Fruit fly (Drosophila melanogaster) whole organism, embryonic: ENCODE results near the gene CG43163.

Experiments
- B-H2 ChIP-seq: fragments of 200-800 bp; sonication (Bioruptor generic); optimal IDR thresholded peaks from 2 replicates; lab custom pipeline; 2018; ENCODE audit warnings: missing biosample characterization, mild to moderate bottlenecking, missing genetic modification characterization
- CG1024 ChIP-seq: fragments of 200-800 bp; sonication (Bioruptor generic); IDR thresholded peaks from 2 replicates; pipeline ENCODE4 v1.3.6; 2022; ENCODE audit warnings: missing biosample characterization, missing genetic modification characterization
- CG12071 ChIP-seq: fragments of 200-800 bp; sonication (Bioruptor generic); optimal IDR thresholded peaks from 3 replicates; lab custom pipeline; 2018; ENCODE audit warnings: missing biosample characterization, mild to moderate bottlenecking, missing genetic modification characterization
- CG12659 ChIP-seq: fragments of 200-800 bp; sonication (Bioruptor generic); optimal IDR thresholded peaks from 3 replicates; lab custom pipeline; 2017; ENCODE audit warnings: mild to moderate bottlenecking, missing biosample characterization, missing genetic modification reagents, missing genetic modification characterization
- CG12744 ChIP-seq: fragments of 200-800 bp; sonication (Bioruptor generic); optimal IDR thresholded peaks from 2 replicates; lab custom pipeline; 2016; ENCODE audit warnings: missing biosample characterization, missing genetic modification characterization
- CG12769 ChIP-seq: fragments of 200-800 bp; sonication (Bioruptor generic); optimal IDR thresholded peaks from 2 replicates; lab custom pipeline; 2019; ENCODE audit warnings: missing biosample characterization, mild to moderate bottlenecking, missing genetic modification characterization, moderate library complexity
- CG1529 ChIP-seq: fragments of 200-800 bp; sonication (Bioruptor generic); optimal IDR thresholded peaks from 3 replicates; lab custom pipeline; 2018; ENCODE audit warnings: missing biosample characterization, missing genetic modification characterization
- CG1602 ChIP-seq: fragments of 200-800 bp; sonication (Bioruptor generic); optimal IDR thresholded peaks from 3 replicates; lab custom pipeline; 2016; ENCODE audit warnings: missing biosample characterization, missing genetic modification characterization
- CG17829 ChIP-seq: fragments of 200-800 bp; optimal IDR thresholded peaks from 2 replicates; lab custom pipeline; 2019; ENCODE audit warnings: missing biosample characterization, mild to moderate bottlenecking, missing genetic modification characterization, moderate library complexity
- CG18476 ChIP-seq: fragments of 200-800 bp; sonication (Bioruptor generic); optimal IDR thresholded peaks from 2 replicates; lab custom pipeline; 2016; ENCODE audit warnings: missing biosample characterization, mild to moderate bottlenecking, missing genetic modification characterization
- CG2875 ChIP-seq: fragments of 200-800 bp; sonication (Bioruptor generic); optimal IDR thresholded peaks from 2 replicates; lab custom pipeline; 2017; ENCODE audit warnings: missing biosample characterization, mild to moderate bottlenecking, missing genetic modification characterization, missing genetic modification reagents
- CG3065 ChIP-seq: fragments of 200-800 bp; sonication (Bioruptor generic); optimal IDR thresholded peaks from 2 replicates; lab custom pipeline; 2016; ENCODE audit warnings: missing biosample characterization, missing genetic modification characterization
- CG3407 ChIP-seq: fragments of 200-800 bp; sonication (Bioruptor generic); optimal IDR thresholded peaks from 2 replicates; lab custom pipeline; 2018; ENCODE audit warnings: missing biosample characterization, mild to moderate bottlenecking, missing genetic modification characterization
- CG34422 ChIP-seq: fragments of 200-800 bp; sonication (Bioruptor generic); IDR thresholded peaks from 3 replicates; pipeline ENCODE4 v1.3.6; 2022; ENCODE audit warnings: missing biosample characterization, missing genetic modification characterization
- CG5245 ChIP-seq: fragments of 200-800 bp; sonication (Bioruptor generic); optimal IDR thresholded peaks from 3 replicates; lab custom pipeline; 2016; ENCODE audit warnings: missing biosample characterization, missing genetic modification characterization
- CG6683 ChIP-seq: fragments of 200-800 bp; sonication (Bioruptor generic); optimal IDR thresholded peaks from 2 replicates; lab custom pipeline; 2017; ENCODE audit warnings: missing biosample characterization, mild to moderate bottlenecking, missing genetic modification characterization, missing genetic modification reagents
- CG7745 ChIP-seq: fragments of 200-800 bp; sonication (Bioruptor generic); optimal IDR thresholded peaks from 2 replicates; lab custom pipeline; 2018; ENCODE audit warnings: missing biosample characterization, mild to moderate bottlenecking, missing genetic modification characterization, moderate library complexity
- CG7928 ChIP-seq: fragments of 200-800 bp; sonication (Bioruptor generic); optimal IDR thresholded peaks from 2 replicates; lab custom pipeline; 2017; ENCODE audit warnings: missing biosample characterization, mild to moderate bottlenecking, missing genetic modification characterization
- Dfd ChIP-seq, 2 experiments: fragments of >200 bp; optimal IDR thresholded peaks; 2 replicates each; lab custom pipeline; 2017; ENCODE audit warnings: missing biosample characterization in 2 of 2, missing genetic modification characterization in 2 of 2
- Dll ChIP-seq: fragments of 200-800 bp; sonication (Bioruptor generic); IDR thresholded peaks from 4 replicates; pipeline ENCODE4 v1.3.6; 2022; ENCODE audit warnings: missing biosample characterization, missing genetic modification characterization; ENCODE audit not compliant: partially characterized antibody
- GATAe ChIP-seq: fragments of 200-800 bp; sonication (Bioruptor generic); conservative IDR thresholded peaks from 2 replicates; pipeline ENCODE4 v1.3.6; 2022; ENCODE audit warnings: missing biosample characterization, missing genetic modification characterization
- Mes4 ChIP-seq: fragments of 200-800 bp; sonication (Bioruptor generic); optimal IDR thresholded peaks from 2 replicates; lab custom pipeline; 2016; ENCODE audit warnings: missing biosample characterization, missing genetic modification characterization
- Neu2 ChIP-seq: fragments of 200-800 bp; sonication (Bioruptor generic); optimal IDR thresholded peaks from 3 replicates; lab custom pipeline; 2016; ENCODE audit warnings: missing biosample characterization, missing genetic modification characterization, borderline replicate concordance
- Stat92E ChIP-seq, 3 experiments: fragments of >200 bp in 2 of 3; fragments of 200-800 bp in 1 of 3; sonication (Bioruptor generic) in 1 of 3; optimal IDR thresholded peaks; 2 replicates each; lab custom pipeline; 2017 to 2019; ENCODE audit warnings: missing biosample characterization in 3 of 3, missing genetic modification characterization in 3 of 3, mild to moderate bottlenecking in 1 of 3, moderate library complexity in 1 of 3
- abd-A ChIP-seq: fragments of 200-800 bp; sonication (Bioruptor generic); optimal IDR thresholded peaks from 3 replicates; lab custom pipeline; 2019; ENCODE audit warnings: missing biosample characterization, mild to moderate bottlenecking, missing genetic modification characterization, moderate library complexity
- ac ChIP-seq: fragments of 200-800 bp; sonication (Bioruptor generic); optimal IDR thresholded peaks from 3 replicates; lab custom pipeline; 2017; ENCODE audit warnings: missing biosample characterization, mild to moderate bottlenecking, missing genetic modification characterization
- ato ChIP-seq: fragments of 200-800 bp; sonication (Bioruptor generic); IDR thresholded peaks from 2 replicates; pipeline ENCODE4 v1.3.6; 2022; ENCODE audit warnings: missing biosample characterization, missing genetic modification characterization; ENCODE audit not compliant: partially characterized antibody
- bab2 ChIP-seq: fragments of 200-800 bp; sonication (Bioruptor generic); optimal IDR thresholded peaks from 2 replicates; lab custom pipeline; 2016; ENCODE audit warnings: missing biosample characterization, missing genetic modification characterization
- bcd ChIP-seq: fragments of 200-800 bp; sonication (Bioruptor generic); optimal IDR thresholded peaks from 2 replicates; lab custom pipeline; 2017; ENCODE audit warnings: missing biosample characterization, mild to moderate bottlenecking, missing genetic modification characterization
- dimm ChIP-seq: fragments of 200-800 bp; sonication (Bioruptor generic); IDR thresholded peaks from 2 replicates; pipeline ENCODE4 v1.3.6; 2022; ENCODE audit warnings: missing biosample characterization, missing genetic modification characterization
- ems ChIP-seq: fragments of 200-800 bp; sonication (Bioruptor generic); optimal IDR thresholded peaks from 3 replicates; lab custom pipeline; 2016; ENCODE audit warnings: missing biosample characterization, missing genetic modification characterization
- ewg ChIP-seq: fragments of 200-800 bp; sonication (Bioruptor generic); optimal IDR thresholded peaks from 3 replicates; lab custom pipeline; 2017; ENCODE audit warnings: mild to moderate bottlenecking, missing biosample characterization, missing genetic modification reagents, missing genetic modification characterization
- gcm ChIP-seq: fragments of 200-800 bp; sonication (Bioruptor generic); optimal IDR thresholded peaks from 2 replicates; lab custom pipeline; 2019; ENCODE audit warnings: missing biosample characterization, mild to moderate bottlenecking, missing genetic modification characterization, moderate library complexity
- hbn ChIP-seq: fragments of 200-800 bp; sonication (Bioruptor generic); IDR thresholded peaks from 2 replicates; pipeline ENCODE4 v1.3.6; 2022; ENCODE audit warnings: missing biosample characterization, missing genetic modification characterization; ENCODE audit not compliant: partially characterized antibody
- hkb ChIP-seq, 2 experiments: fragments of 200-800 bp in 1 of 2; fragments of >200 bp in 1 of 2; sonication (Bioruptor generic) in 1 of 2; IDR thresholded peaks in 1 of 2; optimal IDR thresholded peaks in 1 of 2; 2 replicates each; pipeline versions ENCODE4 v1.3.6 to Lab custom; 2017 to 2022; ENCODE audit warnings: missing biosample characterization in 1 of 2, missing genetic modification characterization in 1 of 2
- org-1 ChIP-seq: fragments of 200-800 bp; sonication (Bioruptor generic); optimal IDR thresholded peaks from 2 replicates; lab custom pipeline; 2017; ENCODE audit warnings: missing biosample characterization, missing genetic modification characterization
- otp ChIP-seq: fragments of 200-800 bp; sonication (Bioruptor generic); IDR thresholded peaks from 3 replicates; pipeline ENCODE4, ENCODE4 v1.3.6; 2022; ENCODE audit warnings: missing biosample characterization, missing genetic modification characterization
- pan ChIP-seq, 4 experiments: fragments of >200 bp in 3 of 4; fragments of 200-800 bp in 1 of 4; sonication (Bioruptor generic) in 1 of 4; optimal IDR thresholded peaks in 3 of 4; IDR thresholded peaks in 1 of 4; 2 replicates each; pipeline versions ENCODE4 v1.3.6 to Lab custom; 2017 to 2022; ENCODE audit warnings: missing biosample characterization in 2 of 4, missing genetic modification characterization in 2 of 4, mixed read lengths in 1 of 4
- pum ChIP-seq: fragments of 200-800 bp; sonication (Bioruptor generic); optimal IDR thresholded peaks from 2 replicates; lab custom pipeline; 2016; ENCODE audit warnings: missing biosample characterization, missing genetic modification characterization
- run ChIP-seq: fragments of 200-800 bp; sonication (Bioruptor generic); optimal IDR thresholded peaks from 3 replicates; lab custom pipeline; 2018; ENCODE audit warnings: missing biosample characterization, mild to moderate bottlenecking, missing genetic modification characterization
- sim ChIP-seq: fragments of 200-800 bp; sonication (Bioruptor generic); IDR thresholded peaks from 2 replicates; pipeline ENCODE4 v1.3.6; 2022; ENCODE audit warnings: missing biosample characterization, missing genetic modification characterization
- sima ChIP-seq: fragments of 200-800 bp; sonication (Bioruptor generic); optimal IDR thresholded peaks from 2 replicates; lab custom pipeline; 2016; ENCODE audit warnings: missing biosample characterization, missing genetic modification characterization
- sob ChIP-seq: fragments of 200-800 bp; sonication (Bioruptor generic); IDR thresholded peaks from 2 replicates; pipeline ENCODE4 v1.3.6; 2022; ENCODE audit warnings: missing biosample characterization, missing genetic modification characterization
- sug ChIP-seq: fragments of 200-800 bp; optimal IDR thresholded peaks from 2 replicates; lab custom pipeline; 2019; ENCODE audit warnings: missing biosample characterization, mild to moderate bottlenecking, missing genetic modification characterization, moderate library complexity
- twi ChIP-seq: fragments of 200-800 bp; optimal IDR thresholded peaks from 2 replicates; lab custom pipeline; 2019; ENCODE audit warnings: missing biosample characterization, mild to moderate bottlenecking, missing genetic modification characterization, moderate library complexity
- zen2 ChIP-seq: fragments of 200-800 bp; sonication (Bioruptor generic); IDR thresholded peaks from 3 replicates; pipeline ENCODE4 v1.3.6; 2022; ENCODE audit warnings: missing biosample characterization, missing genetic modification characterization; ENCODE audit not compliant: partially characterized antibody
- zfh1 ChIP-seq: fragments of 200-800 bp; sonication (Bioruptor generic); IDR thresholded peaks from 3 replicates; pipeline ENCODE4 v1.3.6; 2022; ENCODE audit warnings: missing biosample characterization, missing genetic modification characterization

The CG43163 gene

DNA sequence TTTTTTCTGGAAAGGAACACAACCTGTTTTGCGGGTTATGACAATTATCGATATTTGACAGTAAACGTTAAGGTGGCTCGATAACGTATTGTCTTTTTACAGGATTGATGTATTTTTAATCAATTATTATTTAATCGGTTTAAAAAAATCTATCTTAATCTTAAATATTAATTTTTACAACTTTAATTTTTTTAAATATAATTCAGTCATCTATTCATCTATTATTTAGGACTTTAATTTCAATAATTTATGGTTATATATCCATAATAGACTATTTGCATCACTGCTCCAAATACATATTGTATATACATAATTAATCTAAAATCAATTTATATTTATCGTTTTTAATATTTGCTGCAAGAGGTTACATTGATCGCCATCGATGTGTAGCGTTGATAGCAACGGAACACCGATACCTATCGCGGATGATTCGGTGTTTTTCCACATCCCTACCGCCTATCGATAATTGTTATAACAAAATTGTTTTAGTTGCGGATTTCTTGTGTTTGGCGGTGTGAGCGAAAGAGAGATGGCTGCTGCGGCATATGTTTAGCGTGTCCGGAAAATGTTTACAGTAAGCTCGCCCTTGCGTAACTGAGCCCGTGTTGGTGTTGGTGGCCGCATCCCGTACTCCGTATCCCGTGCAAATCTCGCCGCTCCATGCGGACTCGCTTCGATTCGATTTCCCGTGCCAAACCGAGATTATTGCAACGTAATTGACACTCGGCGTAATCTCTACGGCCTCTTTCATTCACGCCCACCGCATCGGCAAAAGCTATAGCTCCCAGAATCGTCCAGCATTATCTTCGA, 18.1 kb upstream of the CG43163 start, which contains the start of the genes GstO1 and foi (continued):
- TF ChIP-seq hkb (optimal IDR thresholded peaks at IDR 0.05; lab: Kevin White, UChicago) (no peak), hkb (GFP tag; IDR thresholded peaks at IDR 0.05; lab: Robert Waterston, UW) (peak; percentile 53), B-H2 (peak; percentile 74), bcd (GFP tag; lab: Kevin White, UChicago) (no peak), CG17829 (tag; lab: Kevin White, UChicago) (peak; percentile 68), sob (GFP tag; lab: Robert Waterston, UW) (peak; percentile 57; the same call in 1 of the 2 replicates), ems (GFP tag; lab: Kevin White, UChicago) (no peak), run (tag; lab: Kevin White, UChicago) (no peak), CG18476 (GFP tag; lab: Kevin White, UChicago) (no peak), sima (no peak), twi (no peak), pan (optimal IDR thresholded peaks at IDR 0.05; lab: Kevin White, UChicago) (no peak), pan (GFP tag; optimal IDR thresholded peaks at IDR 0.05 in 1 of 2, IDR thresholded peaks at IDR 0.05 in 1 of 2) (peak in 1 of 2 experiments; percentile 28), CG3407 (GFP tag; lab: Kevin White, UChicago) (no peak), GATAe (GFP tag; lab: Robert Waterston, UW) (no peak), bab2 (no peak), CG12744 (GFP tag; lab: Kevin White, UChicago) (no peak), pum (GFP tag; lab: Kevin White, UChicago) (no peak), zfh1 (GFP tag; lab: Robert Waterston, UW) (no peak), sug (tag; lab: Kevin White, UChicago) (peak; percentile 55), Dfd (GFP tag; optimal IDR thresholded peaks at IDR 0.05; lab: Kevin White, UChicago) (no peak), CG12769 (tag; lab: Kevin White, UChicago) (no peak), gcm (GFP tag; lab: Kevin White, UChicago) (no peak), Stat92E (GFP tag; optimal IDR thresholded peaks at IDR 0.05; lab: Kevin White, UChicago) (no peak), CG1024 (GFP tag; lab: Robert Waterston, UW) (no peak), CG1602 (GFP tag; lab: Kevin White, UChicago) (peak; percentile 3), org-1 (GFP tag; lab: Kevin White, UChicago) (no peak), ewg (GFP tag; lab: Kevin White, UChicago) (no peak), Mes4 (peak; percentile 14), CG2875 (GFP tag; lab: Kevin White, UChicago) (no peak), abd-A (no peak), otp (GFP tag; lab: Robert Waterston, UW) (0 out of 3 replicates have a peak, but pooled peaks have one; percentile 27), CG12659 (GFP tag; lab: Kevin White, UChicago) (peak; percentile 72), CG12071 (no peak), ac (GFP tag; lab: Kevin White, UChicago) (no peak), CG1529 (GFP tag; lab: Kevin White, UChicago) (no peak), CG7745 (tag; lab: Kevin White, UChicago) (no peak), CG7928 (no peak), dimm (no peak), CG3065 (no peak), zen2 (peak; percentile 94), CG34422 (GFP tag; lab: Robert Waterston, UW) (peak; percentile 31; the same call in 2 of the 3 replicates), CG6683 (GFP tag; lab: Kevin White, UChicago) (no peak), Neu2 (GFP tag; lab: Kevin White, UChicago) (no peak), CG5245 (GFP tag; lab: Kevin White, UChicago) (no peak), sim (GFP tag; lab: Robert Waterston, UW) (no peak), Dll (GFP tag; lab: Robert Waterston, UW) (peak; percentile 94), ato (GFP tag; lab: Robert Waterston, UW) (peak; percentile 99), hbn (peak; percentile 93)
